Worm (Caenorhabditis elegans) whole organism, mixed stage, embryonic: Measurements from ENCODE around the gene R07B7.9.

ENCODE experiments used
- snpc-4 ChIP-seq: fragments of 150-350 bp; optimal IDR thresholded peaks from 2 replicates; lab custom pipeline; 2014; ENCODE audit warnings: missing biosample characterization, missing genetic modification characterization
- unc-62 ChIP-seq: fragments of 150-350 bp; optimal IDR thresholded peaks from 2 replicates; lab custom pipeline; 2014; ENCODE audit warnings: missing biosample characterization, missing genetic modification reagents, missing genetic modification characterization
- ztf-11 ChIP-seq: fragments of 150-350 bp; optimal IDR thresholded peaks from 2 replicates; lab custom pipeline; 2014; ENCODE audit warnings: missing biosample characterization, missing genetic modification characterization

DNA sequence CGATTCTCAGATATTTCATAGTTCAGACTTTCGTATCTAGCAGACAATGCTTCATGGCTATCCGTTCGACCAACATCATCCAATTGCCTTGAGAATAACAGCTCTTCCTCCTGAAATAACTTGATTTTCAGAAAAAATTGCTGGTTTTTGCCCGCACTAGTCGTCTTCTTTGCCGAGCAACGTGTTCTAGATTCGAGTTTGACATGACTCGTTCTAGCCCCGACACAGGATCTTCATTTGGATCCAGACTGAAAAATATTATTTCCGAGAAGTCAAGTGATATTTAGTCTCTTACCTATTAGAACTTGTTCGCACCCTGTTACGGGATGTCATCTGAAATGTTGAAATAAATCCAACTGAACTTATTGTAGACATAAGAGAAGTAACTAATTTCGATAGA is 17.1 kb downstream of the R07B7.9 start, which contains the start of gene clh-6:
- TF ChIP-seq ztf-11 (tag; lab: Kevin White, UChicago) (no peak), unc-62 (GFP tag; lab: Kevin White, UChicago) (no peak), snpc-4 (tag; lab: Kevin White, UChicago) (no peak)
